Fruit fly (Drosophila melanogaster) whole organism, pupa: ENCODE measurements around the gene Pez.

Experiments
- CG10348 ChIP-seq: fragments of 200-800 bp; sonication (Bioruptor generic); IDR thresholded peaks from 2 replicates; pipeline ENCODE4 v1.3.6; 2022; ENCODE audit warnings: missing biosample characterization, missing genetic modification characterization
- CG12605 ChIP-seq: fragments of 200-800 bp; sonication (Bioruptor generic); IDR thresholded peaks from 2 replicates; pipeline ENCODE4 v1.3.6; 2022; ENCODE audit warnings: missing biosample characterization, missing genetic modification characterization
- CG13204 ChIP-seq: fragments of 200-800 bp; sonication (Bioruptor generic); optimal IDR thresholded peaks from 2 replicates; lab custom pipeline; 2018; ENCODE audit warnings: missing biosample characterization, mild to moderate bottlenecking, missing genetic modification characterization, moderate library complexity
- CG14655 ChIP-seq: fragments of 200-800 bp; sonication (Bioruptor generic); optimal IDR thresholded peaks from 3 replicates; lab custom pipeline; 2017; ENCODE audit warnings: mild to moderate bottlenecking, missing biosample characterization, missing genetic modification reagents, missing genetic modification characterization
- CG15710 ChIP-seq: fragments of 200-800 bp; sonication (Bioruptor generic); optimal IDR thresholded peaks from 2 replicates; lab custom pipeline; 2018; ENCODE audit warnings: missing biosample characterization, mild to moderate bottlenecking, missing genetic modification characterization, moderate library complexity
- CG17806 ChIP-seq: fragments of 200-800 bp; sonication (Bioruptor generic); optimal IDR thresholded peaks from 2 replicates; lab custom pipeline; 2018; ENCODE audit warnings: missing biosample characterization, mild to moderate bottlenecking, missing genetic modification characterization, moderate library complexity
- CG32121 ChIP-seq: fragments of 200-800 bp; sonication (Bioruptor generic); IDR thresholded peaks from 2 replicates; pipeline ENCODE4 v1.3.6; 2022; ENCODE audit warnings: missing biosample characterization, missing genetic modification characterization
- CG34367 ChIP-seq: fragments of 200-800 bp; sonication (Bioruptor generic); optimal IDR thresholded peaks from 2 replicates; lab custom pipeline; 2018; ENCODE audit warnings: missing biosample characterization, mild to moderate bottlenecking, missing genetic modification characterization
- CG4496 ChIP-seq: fragments of 200-800 bp; sonication (Bioruptor generic); IDR thresholded peaks from 3 replicates; pipeline ENCODE4 v1.3.6; 2022; ENCODE audit warnings: missing biosample characterization, missing genetic modification characterization
- CG8159 ChIP-seq: fragments of 200-800 bp; sonication (Bioruptor generic); optimal IDR thresholded peaks from 3 replicates; lab custom pipeline; 2018; ENCODE audit warnings: missing biosample characterization, mild to moderate bottlenecking, missing genetic modification characterization, moderate library complexity
- CG8301 ChIP-seq: fragments of 200-800 bp; sonication (Bioruptor generic); optimal IDR thresholded peaks from 2 replicates; lab custom pipeline; 2018; ENCODE audit warnings: missing biosample characterization, mild to moderate bottlenecking, missing genetic modification characterization
- CG9948 ChIP-seq: fragments of 200-800 bp; sonication (Bioruptor generic); optimal IDR thresholded peaks from 2 replicates; lab custom pipeline; 2018; ENCODE audit warnings: missing biosample characterization, mild to moderate bottlenecking, missing genetic modification characterization, moderate library complexity
- D1 ChIP-seq: fragments of 200-800 bp; sonication (Bioruptor generic); optimal IDR thresholded peaks from 2 replicates; lab custom pipeline; 2018; ENCODE audit warnings: missing biosample characterization, mild to moderate bottlenecking, missing genetic modification characterization, moderate library complexity
- EcR ChIP-seq: fragments of 200-800 bp; sonication (Bioruptor generic); optimal IDR thresholded peaks from 3 replicates; lab custom pipeline; 2019; ENCODE audit warnings: missing biosample characterization, missing genetic modification characterization, mild to moderate bottlenecking, moderate library complexity, missing genetic modification reagents
- Ets98B ChIP-seq: fragments of 200-800 bp; sonication (Bioruptor generic); IDR thresholded peaks from 2 replicates; pipeline ENCODE4 v1.3.6; 2022; ENCODE audit warnings: missing biosample characterization, missing genetic modification characterization
- Pif1A ChIP-seq: fragments of 200-800 bp; sonication (Bioruptor generic); optimal IDR thresholded peaks from 3 replicates; lab custom pipeline; 2016; ENCODE audit warnings: missing biosample characterization, missing genetic modification characterization
- Pif1B ChIP-seq: fragments of 200-800 bp; sonication (Bioruptor generic); optimal IDR thresholded peaks from 3 replicates; lab custom pipeline; 2016; ENCODE audit warnings: missing biosample characterization, missing genetic modification characterization
- Snoo ChIP-seq: fragments of 200-800 bp; sonication (Bioruptor generic); optimal IDR thresholded peaks from 3 replicates; lab custom pipeline; 2017; ENCODE audit warnings: missing biosample characterization, mild to moderate bottlenecking, missing genetic modification characterization, inconsistent platforms
- fd96Ca ChIP-seq: fragments of 200-800 bp; sonication (Bioruptor generic); IDR thresholded peaks from 3 replicates; pipeline ENCODE4 v1.3.6; 2022; ENCODE audit warnings: missing biosample characterization, missing genetic modification characterization
- gl ChIP-seq: fragments of 200-800 bp; sonication (Bioruptor generic); optimal IDR thresholded peaks from 2 replicates; lab custom pipeline; 2018; ENCODE audit warnings: missing biosample characterization, mild to moderate bottlenecking, missing genetic modification characterization
- rn ChIP-seq: fragments of 200-800 bp; sonication (Bioruptor generic); IDR thresholded peaks from 2 replicates; pipeline ENCODE4 v1.3.6; 2022; ENCODE audit warnings: missing biosample characterization, missing genetic modification characterization

The Pez gene

dm6 chr2L:6371025-6371641 is 32.7 kb upstream of the Pez start:
- TF ChIP-seq CG9948 (no peak), CG34367 (tag; lab: Kevin White, UChicago) (no peak), CG13204 (GFP tag; lab: Kevin White, UChicago) (no peak), Pif1B (GFP tag; lab: Kevin White, UChicago) (no peak), CG17806 (tag; lab: Kevin White, UChicago) (no peak), rn (GFP tag; lab: Robert Waterston, UW) (no peak), CG12605 (GFP tag; lab: Robert Waterston, UW) (no peak), Ets98B (GFP tag; lab: Robert Waterston, UW) (no peak), Snoo (tag; lab: Kevin White, UChicago) (no peak), CG4496 (GFP tag; lab: Robert Waterston, UW) (no peak)

DNA sequence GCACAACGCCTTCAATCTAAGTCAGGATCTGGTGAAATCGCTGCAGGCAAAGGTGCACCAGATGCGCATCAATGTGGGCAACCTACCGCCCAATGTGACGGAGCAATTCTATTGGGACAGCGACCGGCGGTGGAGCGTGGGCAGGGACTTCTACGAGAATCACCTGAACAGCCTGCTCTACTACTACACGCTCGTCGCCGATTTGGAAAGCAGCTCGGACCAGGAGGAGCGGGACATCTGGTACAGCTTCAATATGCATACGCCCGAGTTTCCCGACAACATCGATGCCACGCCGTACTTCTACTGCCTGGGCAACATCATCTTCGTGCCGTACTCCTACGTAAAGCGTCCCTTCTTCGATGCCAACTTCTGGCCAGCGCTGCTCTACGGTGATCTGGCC is 30.8 kb upstream of the Pez start:
- no peak for TF ChIP-seq CG8159 (tag; lab: Kevin White, UChicago)
- no peak for TF ChIP-seq CG15710 (tag; lab: Kevin White, UChicago)
- TF ChIP-seq Pif1A (GFP tag; lab: Kevin White, UChicago): no peak
- TF ChIP-seq CG32121 (GFP tag; lab: Robert Waterston, UW): no peak
- no peak for TF ChIP-seq Ets98B (GFP tag; lab: Robert Waterston, UW)
- TF ChIP-seq CG13204 (GFP tag; lab: Kevin White, UChicago): no peak
- no peak for TF ChIP-seq fd96Ca
- TF ChIP-seq CG14655 (GFP tag; lab: Kevin White, UChicago): no peak
- no peak for TF ChIP-seq CG12605 (GFP tag; lab: Robert Waterston, UW)
- no peak for TF ChIP-seq Pif1B (GFP tag; lab: Kevin White, UChicago)
- TF ChIP-seq CG10348 (GFP tag; lab: Robert Waterston, UW): no peak
- TF ChIP-seq CG8301: no peak
- TF ChIP-seq CG4496 (GFP tag; lab: Robert Waterston, UW): no peak

DNA sequence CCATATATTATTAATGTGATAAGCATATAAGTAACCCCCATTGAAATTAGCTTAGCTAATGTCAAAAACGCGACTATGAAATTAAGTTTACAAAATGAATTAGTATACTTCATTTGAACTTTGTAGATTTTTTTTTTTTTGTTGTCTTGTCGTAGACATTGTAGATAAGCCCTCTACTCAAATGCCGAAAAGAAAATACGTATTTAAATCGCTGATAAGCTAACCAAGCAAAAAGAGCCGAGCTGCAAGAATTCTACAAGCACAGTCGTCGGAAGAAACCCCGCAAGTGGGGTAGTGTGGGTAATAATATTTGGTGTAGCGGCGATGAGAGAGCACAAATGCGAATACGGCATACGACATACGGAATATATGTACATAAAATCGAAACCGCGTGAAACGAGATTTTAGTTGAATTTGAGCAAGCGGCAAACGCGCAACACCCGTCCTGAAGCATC is 29.0 kb upstream of the Pez start, which contains the start of gene Nepl4:
Nepl4 (plus strand) TSS at position 405 of the 455 bp plus-strand sequence.
- TF ChIP-seq CG8159 (tag; lab: Kevin White, UChicago): no peak
- TF ChIP-seq CG4496 (GFP tag; lab: Robert Waterston, UW): no peak
- TF ChIP-seq Ets98B (GFP tag; lab: Robert Waterston, UW): no peak
- no peak for TF ChIP-seq CG15710 (tag; lab: Kevin White, UChicago)
- TF ChIP-seq CG8301: no peak
- no peak for TF ChIP-seq D1 (tag; lab: Kevin White, UChicago)
- no peak for TF ChIP-seq CG13204 (GFP tag; lab: Kevin White, UChicago)
- TF ChIP-seq rn (GFP tag; lab: Robert Waterston, UW): no peak
- no peak for TF ChIP-seq CG10348 (GFP tag; lab: Robert Waterston, UW)
- no peak for TF ChIP-seq fd96Ca
- TF ChIP-seq gl (tag; lab: Kevin White, UChicago): no peak
- TF ChIP-seq EcR: no peak
- no peak for TF ChIP-seq Pif1A (GFP tag; lab: Kevin White, UChicago)
- no peak for TF ChIP-seq Pif1B (GFP tag; lab: Kevin White, UChicago)
- no peak for TF ChIP-seq CG17806 (tag; lab: Kevin White, UChicago)
- TF ChIP-seq CG32121 (GFP tag; lab: Robert Waterston, UW): no peak
- TF ChIP-seq Snoo (tag; lab: Kevin White, UChicago): no peak
- no peak for TF ChIP-seq CG9948
- TF ChIP-seq CG34367 (tag; lab: Kevin White, UChicago): no peak
- no peak for TF ChIP-seq CG12605 (GFP tag; lab: Robert Waterston, UW)

- no peak for TF ChIP-seq Snoo (tag; lab: Kevin White, UChicago)
- no peak for TF ChIP-seq Pif1A (GFP tag; lab: Kevin White, UChicago)
Observed at dm6 chr2L:6366924-6367323, 28.5 kb upstream of the Pez start.

dm6 chr2L:6360059-6360458 is 21.6 kb upstream of the Pez start:
- TF ChIP-seq CG17806 (tag; lab: Kevin White, UChicago): no peak
- TF ChIP-seq Pif1A (GFP tag; lab: Kevin White, UChicago): no peak
- TF ChIP-seq CG15710 (tag; lab: Kevin White, UChicago): no peak
- no peak for TF ChIP-seq D1 (tag; lab: Kevin White, UChicago)
- TF ChIP-seq fd96Ca: no peak
- TF ChIP-seq CG8301: no peak
- TF ChIP-seq CG4496 (GFP tag; lab: Robert Waterston, UW): no peak
- TF ChIP-seq CG32121 (GFP tag; lab: Robert Waterston, UW): no peak
- TF ChIP-seq CG8159 (tag; lab: Kevin White, UChicago): no peak
- TF ChIP-seq CG14655 (GFP tag; lab: Kevin White, UChicago): no peak
- no peak for TF ChIP-seq Pif1B (GFP tag; lab: Kevin White, UChicago)
- no peak for TF ChIP-seq gl (tag; lab: Kevin White, UChicago)
- no peak for TF ChIP-seq EcR

- TF ChIP-seq Snoo (tag; lab: Kevin White, UChicago) (no peak), D1 (tag; lab: Kevin White, UChicago) (no peak), Pif1B (GFP tag; lab: Kevin White, UChicago) (no peak), CG17806 (tag; lab: Kevin White, UChicago) (no peak), CG10348 (GFP tag; lab: Robert Waterston, UW) (no peak), CG32121 (GFP tag; lab: Robert Waterston, UW) (no peak), Ets98B (GFP tag; lab: Robert Waterston, UW) (no peak), CG15710 (tag; lab: Kevin White, UChicago) (no peak), CG8301 (no peak), CG12605 (GFP tag; lab: Robert Waterston, UW) (no peak)
Observed at dm6 chr2L:6358218-6358617, 19.7 kb upstream of the Pez start, which contains the start of gene CG9500. TSS of gene CG9500 (minus strand) at chr2L:6358318.
